Fruit fly (Drosophila melanogaster): ENCODE measurements around the gene Sec61alpha.

Sec61alpha gene

DNA sequence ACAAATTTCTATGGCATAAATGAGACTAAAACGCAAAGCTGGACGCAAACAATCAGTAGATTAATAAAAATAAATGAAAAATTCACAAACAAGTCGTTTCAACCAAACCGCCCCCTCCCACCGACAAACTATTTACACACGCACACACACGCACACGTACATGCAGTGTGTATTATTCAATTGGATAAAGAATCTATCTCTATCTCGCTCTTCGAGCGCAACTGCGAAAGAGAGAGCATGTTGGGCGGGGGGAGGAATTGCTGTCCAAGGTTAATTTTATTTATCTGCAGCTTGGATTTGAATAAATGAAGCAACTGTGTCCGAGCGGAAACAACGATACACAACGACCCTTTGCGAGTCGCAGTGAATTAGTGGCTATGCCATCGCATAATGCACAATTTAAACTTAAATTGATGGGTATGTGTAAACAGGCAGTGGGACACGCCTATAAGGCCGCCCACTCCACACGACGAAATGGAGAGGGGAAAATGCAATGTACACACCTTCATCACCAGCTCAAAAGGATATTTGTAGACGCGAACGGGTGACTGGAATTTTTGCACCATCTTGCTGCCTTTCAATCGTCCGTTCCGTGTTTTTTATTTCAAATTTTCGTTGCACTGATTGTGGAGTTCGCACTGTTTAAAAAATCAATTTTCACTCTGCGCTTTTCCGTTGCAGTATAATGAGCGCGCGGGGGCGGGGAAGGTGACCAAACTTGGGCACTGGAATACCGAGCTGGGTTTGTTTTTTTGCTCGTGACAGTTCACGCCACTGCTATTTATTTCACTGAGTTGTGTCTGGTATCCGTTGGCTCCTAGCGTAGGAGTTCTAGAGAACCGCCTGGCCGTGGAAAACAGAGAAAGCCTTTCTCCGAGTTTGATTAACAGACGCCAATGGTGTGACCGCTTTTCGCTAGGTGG lies 25.1 kb downstream of the Sec61alpha start, which contains the start of gene retm:
retm (minus strand) TSS at position 898 of the 923 bp plus-strand sequence.
- TF ChIP-seq Hr96 (GFP tag; optimal IDR thresholded peaks at IDR 0.05) (no peak), CG11617 (GFP tag; optimal IDR thresholded peaks at IDR 0.05) (no peak), Clk (GFP tag; optimal IDR thresholded peaks at IDR 0.05) (peak; percentile 9), ovo (GFP tag; optimal IDR thresholded peaks at IDR 0.05) (peak; percentile 41), CG1620 (GFP tag; optimal IDR thresholded peaks at IDR 0.05) (no peak), CG7045 (GFP tag; optimal IDR thresholded peaks at IDR 0.05) (no peak), CG5204 (GFP tag; optimal IDR thresholded peaks at IDR 0.05) (no peak), kay (GFP tag; ENCODE audit: borderline replicate concordance) (no peak), CG7101 (tag; optimal IDR thresholded peaks at IDR 0.05) (peak; percentile 57), Crg-1 (GFP tag; optimal IDR thresholded peaks at IDR 0.05) (peak; percentile 47), bab1 (GFP tag; optimal IDR thresholded peaks at IDR 0.05) (no peak), CG12768 (GFP tag; optimal IDR thresholded peaks at IDR 0.05) (peak; percentile 59), cnc (optimal IDR thresholded peaks at IDR 0.05) (no peak), cic (GFP tag; optimal IDR thresholded peaks at IDR 0.05) (peak; percentile 76), CG33017 (tag; optimal IDR thresholded peaks at IDR 0.05) (peak; percentile 0), tj (GFP tag; optimal IDR thresholded peaks at IDR 0.05) (peak; percentile 47), Mnt (GFP tag; optimal IDR thresholded peaks at IDR 0.05) (peak; percentile 46), toe (GFP tag; optimal IDR thresholded peaks at IDR 0.05) (no peak), CG14711 (tag; optimal IDR thresholded peaks at IDR 0.05) (no peak), pad (GFP tag; optimal IDR thresholded peaks at IDR 0.05) (peak; percentile 68)

DNA sequence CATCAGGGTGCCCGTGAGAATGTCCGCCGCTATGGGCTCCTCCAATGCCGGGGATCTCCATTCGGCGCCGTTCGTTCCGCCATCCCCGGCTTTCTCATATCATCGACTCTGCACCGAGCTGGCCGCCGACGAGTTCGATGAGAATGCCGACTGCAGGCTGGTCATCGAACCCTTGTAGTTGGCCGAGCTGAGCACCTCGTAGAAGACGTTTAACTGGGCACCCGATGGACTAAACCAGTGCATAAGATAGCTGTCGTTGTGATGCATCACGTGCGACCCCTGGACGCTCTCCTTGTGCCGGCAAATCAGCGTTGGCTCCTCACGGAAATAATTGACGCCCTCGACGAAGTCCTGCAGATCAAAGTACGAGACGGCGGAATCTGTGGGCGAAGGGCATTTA lies 30.6 kb downstream of the Sec61alpha start:
- no peak for TF ChIP-seq cic (GFP tag; optimal IDR thresholded peaks at IDR 0.05)
- no peak for TF ChIP-seq Clk (GFP tag; optimal IDR thresholded peaks at IDR 0.05)
- TF ChIP-seq CG11617 (GFP tag; optimal IDR thresholded peaks at IDR 0.05) = no peak
- TF ChIP-seq kay (GFP tag; ENCODE audit: borderline replicate concordance) = no peak

DNA sequence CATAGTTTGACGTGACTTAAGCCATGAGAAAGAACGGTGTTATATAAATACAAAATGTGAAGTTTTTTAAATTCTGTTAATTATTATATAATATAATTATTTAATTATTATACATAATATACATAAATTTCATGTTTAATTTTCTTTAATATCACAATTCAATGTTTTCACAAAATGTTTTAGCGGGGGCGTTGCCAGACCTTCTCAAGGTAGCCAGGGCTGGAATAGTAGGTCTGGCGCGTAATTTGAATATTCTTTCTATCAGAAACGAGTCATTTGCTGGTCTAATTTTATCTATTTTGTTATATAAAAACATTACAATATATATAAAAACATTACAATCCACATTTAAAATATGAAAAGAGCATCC lies 32.1 kb downstream of the Sec61alpha start, which contains the start of gene Acox3:
Acox3 (minus strand) TSS at position 70 of the 370 bp plus-strand sequence.
- TF ChIP-seq tj (GFP tag; optimal IDR thresholded peaks at IDR 0.05) (no peak), bab1 (GFP tag; optimal IDR thresholded peaks at IDR 0.05) (peak; percentile 22)

DNA sequence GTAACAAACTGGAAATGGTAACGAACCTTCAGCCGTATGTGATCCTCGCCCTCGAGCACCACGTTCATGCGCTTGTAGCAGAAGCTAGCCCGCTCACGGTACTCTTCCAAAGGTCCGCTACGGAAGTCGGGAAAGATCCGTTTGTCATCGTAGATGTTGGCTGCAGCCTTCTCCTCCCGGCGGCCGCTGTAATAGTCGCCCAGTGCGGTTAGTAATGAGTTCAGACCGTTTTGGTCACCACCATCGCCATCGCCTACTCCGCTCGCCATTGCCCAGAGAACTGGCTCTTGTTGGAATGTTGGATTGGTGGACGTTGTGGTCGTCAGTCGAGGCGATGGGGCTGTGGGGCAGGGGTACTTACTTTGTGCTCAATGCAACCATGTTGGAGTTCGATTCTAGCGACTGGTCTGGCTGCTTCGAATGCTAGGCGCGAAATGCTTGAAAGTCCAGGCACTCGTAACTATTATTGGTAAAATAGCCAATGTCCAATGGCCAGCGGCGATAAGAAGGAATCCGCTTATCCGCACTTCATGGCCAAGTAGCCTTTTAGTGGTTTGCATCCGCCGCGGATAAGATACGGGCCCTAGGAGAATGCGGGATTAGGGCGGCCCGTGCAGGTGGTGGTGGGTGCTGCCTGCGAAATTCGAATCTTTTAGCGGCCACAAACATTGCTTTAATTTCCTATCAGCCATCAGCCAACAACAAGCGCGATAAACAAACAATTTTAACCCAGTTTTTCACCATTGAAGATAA lies 32.6 kb downstream of the Sec61alpha start:
- TF ChIP-seq CG1620 (GFP tag; optimal IDR thresholded peaks at IDR 0.05) (no peak), cic (GFP tag; optimal IDR thresholded peaks at IDR 0.05) (peak; percentile 61), cnc (optimal IDR thresholded peaks at IDR 0.05) (no peak), Mnt (GFP tag; optimal IDR thresholded peaks at IDR 0.05) (peak; percentile 43), CG33017 (tag; optimal IDR thresholded peaks at IDR 0.05) (no peak), toe (GFP tag; optimal IDR thresholded peaks at IDR 0.05) (no peak), CG7101 (tag; optimal IDR thresholded peaks at IDR 0.05) (peak; percentile 30), CG11617 (GFP tag; optimal IDR thresholded peaks at IDR 0.05) (peak; percentile 14), bab1 (GFP tag; optimal IDR thresholded peaks at IDR 0.05) (no peak), Clk (GFP tag; optimal IDR thresholded peaks at IDR 0.05) (no peak), CG14711 (tag; optimal IDR thresholded peaks at IDR 0.05) (no peak), Crg-1 (GFP tag; optimal IDR thresholded peaks at IDR 0.05) (no peak), ovo (GFP tag; optimal IDR thresholded peaks at IDR 0.05) (no peak), tj (GFP tag; optimal IDR thresholded peaks at IDR 0.05) (no peak), Hr96 (GFP tag; optimal IDR thresholded peaks at IDR 0.05) (peak; percentile 56), CG5204 (GFP tag; optimal IDR thresholded peaks at IDR 0.05) (no peak), CG12768 (GFP tag; optimal IDR thresholded peaks at IDR 0.05) (peak; percentile 90), kay (GFP tag; ENCODE audit: borderline replicate concordance) (no peak), CG7045 (GFP tag; optimal IDR thresholded peaks at IDR 0.05) (peak; percentile 26), pad (GFP tag; optimal IDR thresholded peaks at IDR 0.05) (no peak)
